Fruit fly (Drosophila melanogaster) whole organism, embryonic: Measurements from ENCODE around the gene Sbf.

Experiments used
- Adf1 ChIP-seq: fragments of 200-800 bp; sonication (Bioruptor generic); IDR thresholded peaks from 2 replicates; pipeline ENCODE4 v1.3.6; 2022; ENCODE audit warnings: missing biosample characterization, missing genetic modification characterization
- Atf-2 ChIP-seq: fragments of 200-800 bp; sonication (Bioruptor generic); optimal IDR thresholded peaks from 2 replicates; lab custom pipeline; 2016; ENCODE audit warnings: missing biosample characterization, missing genetic modification characterization
- BEAF-32 ChIP-seq: fragments of 200-800 bp; sonication (Bioruptor generic); optimal IDR thresholded peaks from 3 replicates; lab custom pipeline; 2017; ENCODE audit warnings: missing biosample characterization, missing genetic modification characterization, mild to moderate bottlenecking, moderate library complexity, missing genetic modification reagents
- Bteb2 ChIP-seq: fragments of 200-800 bp; sonication (Bioruptor generic); optimal IDR thresholded peaks from 2 replicates; lab custom pipeline; 2016; ENCODE audit warnings: missing biosample characterization, missing genetic modification characterization
- CG12071 ChIP-seq: fragments of 200-800 bp; sonication (Bioruptor generic); optimal IDR thresholded peaks from 3 replicates; lab custom pipeline; 2018; ENCODE audit warnings: missing biosample characterization, mild to moderate bottlenecking, missing genetic modification characterization
- CG13287 ChIP-seq: fragments of 200-800 bp; sonication (Bioruptor generic); IDR thresholded peaks from 2 replicates; pipeline ENCODE4 v1.3.6; 2022; ENCODE audit warnings: missing biosample characterization, missing genetic modification characterization; ENCODE audit not compliant: partially characterized antibody
- CG15269 ChIP-seq: fragments of 200-800 bp; sonication (Bioruptor generic); optimal IDR thresholded peaks from 2 replicates; lab custom pipeline; 2018; ENCODE audit warnings: missing biosample characterization, mild to moderate bottlenecking, missing genetic modification characterization, moderate library complexity
- CG1602 ChIP-seq: fragments of 200-800 bp; sonication (Bioruptor generic); optimal IDR thresholded peaks from 3 replicates; lab custom pipeline; 2016; ENCODE audit warnings: missing biosample characterization, missing genetic modification characterization
- CG17328 ChIP-seq: fragments of 200-800 bp; sonication (Bioruptor generic); IDR thresholded peaks from 2 replicates; pipeline ENCODE4 v1.3.6; 2022; ENCODE audit warnings: missing biosample characterization, missing genetic modification characterization
- CG17359 ChIP-seq: fragments of 200-800 bp; sonication (Bioruptor generic); optimal IDR thresholded peaks from 3 replicates; lab custom pipeline; 2018; ENCODE audit warnings: missing biosample characterization, mild to moderate bottlenecking, missing genetic modification characterization, moderate library complexity
- CG17829 ChIP-seq: fragments of 200-800 bp; optimal IDR thresholded peaks from 2 replicates; lab custom pipeline; 2019; ENCODE audit warnings: missing biosample characterization, mild to moderate bottlenecking, missing genetic modification characterization, moderate library complexity
- CG1832 ChIP-seq: fragments of 200-800 bp; sonication (Bioruptor generic); optimal IDR thresholded peaks from 2 replicates; lab custom pipeline; 2017; ENCODE audit warnings: missing biosample characterization, mild to moderate bottlenecking, missing genetic modification characterization, inconsistent platforms
- CG2678 ChIP-seq: fragments of 200-800 bp; sonication (Bioruptor generic); optimal IDR thresholded peaks from 3 replicates; lab custom pipeline; 2019; ENCODE audit warnings: missing biosample characterization, mild to moderate bottlenecking, missing genetic modification characterization, moderate library complexity
- CG33213 ChIP-seq: fragments of 200-800 bp; sonication (Bioruptor generic); optimal IDR thresholded peaks from 3 replicates; lab custom pipeline; 2016; ENCODE audit warnings: missing biosample characterization, missing genetic modification characterization
- CG3847 ChIP-seq: fragments of 200-800 bp; sonication (Bioruptor generic); IDR thresholded peaks from 2 replicates; pipeline ENCODE4 v1.3.6; 2022; ENCODE audit warnings: missing biosample characterization, missing genetic modification characterization
- CG4328 ChIP-seq: fragments of 200-800 bp; sonication (Bioruptor generic); optimal IDR thresholded peaks from 3 replicates; lab custom pipeline; 2017; ENCODE audit warnings: missing biosample characterization, missing genetic modification reagents, missing genetic modification characterization
- CG7556 ChIP-seq: fragments of 200-800 bp; sonication (Bioruptor generic); optimal IDR thresholded peaks from 2 replicates; lab custom pipeline; 2017; ENCODE audit warnings: missing biosample characterization, mild to moderate bottlenecking, missing genetic modification characterization
- CG7745 ChIP-seq: fragments of 200-800 bp; sonication (Bioruptor generic); optimal IDR thresholded peaks from 2 replicates; lab custom pipeline; 2018; ENCODE audit warnings: missing biosample characterization, mild to moderate bottlenecking, missing genetic modification characterization, moderate library complexity
- CG8290 ChIP-seq, 3 experiments: fragments of 200-800 bp; sonication (Bioruptor generic); optimal IDR thresholded peaks; 2 replicates each; lab custom pipeline; 2016 to 2019; ENCODE audit warnings: missing biosample characterization in 3 of 3, missing genetic modification characterization in 3 of 3, mild to moderate bottlenecking in 2 of 3, moderate library complexity in 1 of 3
- CG9876 ChIP-seq: fragments of 200-800 bp; sonication (Bioruptor generic); optimal IDR thresholded peaks from 2 replicates; lab custom pipeline; 2016; ENCODE audit warnings: missing biosample characterization, missing genetic modification characterization
- D19A ChIP-seq: fragments of 200-800 bp; optimal IDR thresholded peaks from 3 replicates; lab custom pipeline; 2019; ENCODE audit warnings: missing biosample characterization, mild to moderate bottlenecking, missing genetic modification characterization, moderate library complexity
- Deaf1 ChIP-seq: fragments of 200-800 bp; optimal IDR thresholded peaks from 3 replicates; lab custom pipeline; 2019; ENCODE audit warnings: missing biosample characterization, mild to moderate bottlenecking, missing genetic modification characterization, moderate library complexity
- Elba2 ChIP-seq: fragments of 200-800 bp; sonication (Bioruptor generic); optimal IDR thresholded peaks from 3 replicates; lab custom pipeline; 2016; ENCODE audit warnings: missing biosample characterization, missing genetic modification characterization
- Fer1 ChIP-seq: fragments of 200-800 bp; sonication (Bioruptor generic); optimal IDR thresholded peaks from 2 replicates; lab custom pipeline; 2017; ENCODE audit warnings: missing biosample characterization, mild to moderate bottlenecking, missing genetic modification characterization
- GATAe ChIP-seq: fragments of 200-800 bp; sonication (Bioruptor generic); conservative IDR thresholded peaks from 2 replicates; pipeline ENCODE4 v1.3.6; 2022; ENCODE audit warnings: missing biosample characterization, missing genetic modification characterization
- MTF-1 ChIP-seq: fragments of 200-800 bp; sonication (Bioruptor generic); optimal IDR thresholded peaks from 2 replicates; lab custom pipeline; 2018; ENCODE audit warnings: missing biosample characterization, mild to moderate bottlenecking, missing genetic modification characterization, borderline replicate concordance
- Med ChIP-seq: fragments of 200-800 bp; sonication (Bioruptor generic); peaks from one replicate; lab custom pipeline; 2016; ENCODE audit warnings: missing biosample characterization, missing genetic modification characterization, mild to moderate bottlenecking, inconsistent platforms, moderate library complexity
- Pdp1 ChIP-seq, 2 experiments: fragments of 200-800 bp; sonication (Bioruptor generic); optimal IDR thresholded peaks; 3 replicates each; lab custom pipeline; 2016; ENCODE audit warnings: missing biosample characterization in 2 of 2, missing genetic modification characterization in 2 of 2, mild to moderate bottlenecking in 1 of 2, moderate library complexity in 1 of 2
- ase ChIP-seq: fragments of 200-800 bp; sonication (Bioruptor generic); IDR thresholded peaks from 3 replicates; pipeline ENCODE4 v1.3.6; 2022; ENCODE audit warnings: missing biosample characterization, missing genetic modification characterization
- ato ChIP-seq: fragments of 200-800 bp; sonication (Bioruptor generic); IDR thresholded peaks from 2 replicates; pipeline ENCODE4 v1.3.6; 2022; ENCODE audit warnings: missing biosample characterization, missing genetic modification characterization; ENCODE audit not compliant: partially characterized antibody
- cwo ChIP-seq: fragments of 200-800 bp; sonication (Bioruptor generic); optimal IDR thresholded peaks from 3 replicates; lab custom pipeline; 2017; ENCODE audit warnings: missing biosample characterization, missing genetic modification characterization, mild to moderate bottlenecking, moderate library complexity, missing genetic modification reagents
- gce ChIP-seq: fragments of 200-800 bp; sonication (Bioruptor generic); IDR thresholded peaks from 3 replicates; pipeline ENCODE4 v1.3.6; 2022; ENCODE audit warnings: missing biosample characterization, missing genetic modification characterization
- gro ChIP-seq: fragments of 200-800 bp; sonication (Bioruptor generic); optimal IDR thresholded peaks from 2 replicates; lab custom pipeline; 2016; ENCODE audit warnings: missing biosample characterization, missing genetic modification characterization
- ken ChIP-seq: fragments of 200-800 bp; sonication (Bioruptor generic); IDR thresholded peaks from 3 replicates; pipeline ENCODE4 v1.3.6; 2022; ENCODE audit warnings: missing biosample characterization, missing genetic modification characterization
- mirr ChIP-seq: fragments of 200-800 bp; sonication (Bioruptor generic); optimal IDR thresholded peaks from 3 replicates; lab custom pipeline; 2018; ENCODE audit warnings: missing biosample characterization, mild to moderate bottlenecking, missing genetic modification characterization
- nerfin-1 ChIP-seq: fragments of 200-800 bp; sonication (Bioruptor generic); optimal IDR thresholded peaks from 3 replicates; lab custom pipeline; 2019; ENCODE audit warnings: missing biosample characterization, mild to moderate bottlenecking, missing genetic modification characterization, moderate library complexity
- onecut ChIP-seq: fragments of 200-800 bp; sonication (Bioruptor generic); IDR thresholded peaks from 2 replicates; pipeline ENCODE4 v1.3.6; 2022; ENCODE audit warnings: missing biosample characterization, missing genetic modification characterization
- pfk ChIP-seq: fragments of 200-800 bp; sonication (Bioruptor generic); optimal IDR thresholded peaks from 2 replicates; lab custom pipeline; 2018; ENCODE audit warnings: missing biosample characterization, mild to moderate bottlenecking, missing genetic modification characterization, moderate library complexity
- pros ChIP-seq: fragments of 200-800 bp; sonication (Bioruptor generic); optimal IDR thresholded peaks from 3 replicates; lab custom pipeline; 2019; ENCODE audit warnings: missing biosample characterization, mild to moderate bottlenecking, missing genetic modification characterization, moderate library complexity
- repo ChIP-seq: fragments of 200-800 bp; sonication (Bioruptor generic); optimal IDR thresholded peaks from 2 replicates; lab custom pipeline; 2016; ENCODE audit warnings: missing biosample characterization, missing genetic modification characterization
- row ChIP-seq: fragments of 200-800 bp; sonication (Bioruptor generic); IDR thresholded peaks from 3 replicates; pipeline ENCODE4 v1.3.6; 2022; ENCODE audit warnings: missing biosample characterization, missing genetic modification characterization
- run ChIP-seq: fragments of 200-800 bp; sonication (Bioruptor generic); optimal IDR thresholded peaks from 3 replicates; lab custom pipeline; 2018; ENCODE audit warnings: missing biosample characterization, mild to moderate bottlenecking, missing genetic modification characterization
- sisA ChIP-seq: fragments of 200-800 bp; sonication (Bioruptor generic); IDR thresholded peaks from 2 replicates; pipeline ENCODE4 v1.3.6; 2022; ENCODE audit warnings: missing biosample characterization, missing genetic modification characterization
- slou ChIP-seq: fragments of 200-800 bp; sonication (Bioruptor generic); optimal IDR thresholded peaks from 3 replicates; lab custom pipeline; 2016; ENCODE audit warnings: missing biosample characterization, missing genetic modification characterization
- tna ChIP-seq: fragments of 200-800 bp; sonication (Bioruptor generic); IDR thresholded peaks from 2 replicates; pipeline ENCODE4 v1.3.6; 2022; ENCODE audit warnings: missing biosample characterization, missing genetic modification characterization; ENCODE audit not compliant: partially characterized antibody
- wek ChIP-seq: fragments of 200-800 bp; sonication (Bioruptor generic); optimal IDR thresholded peaks from 3 replicates; lab custom pipeline; 2018; ENCODE audit warnings: missing biosample characterization, mild to moderate bottlenecking, missing genetic modification characterization, moderate library complexity

Sbf gene

dm6 chr3R:11762500-11762899 is 34.2 kb downstream of the Sbf start (continued):
- no peak for TF ChIP-seq row (GFP tag; lab: Robert Waterston, UW)
- TF ChIP-seq mirr (GFP tag; lab: Kevin White, UChicago): peak; percentile 41
- peak; percentile 15 for TF ChIP-seq MTF-1
- TF ChIP-seq CG17359 (tag; lab: Kevin White, UChicago): peak; percentile 35
- TF ChIP-seq slou (GFP tag; lab: Kevin White, UChicago): no peak
- peak; percentile 11 for TF ChIP-seq cwo (GFP tag; lab: Kevin White, UChicago)
- peak; percentile 11 for TF ChIP-seq Deaf1 (tag; lab: Kevin White, UChicago)
- TF ChIP-seq CG2678 (tag; lab: Kevin White, UChicago): peak; percentile 4
- no peak for TF ChIP-seq CG1602 (GFP tag; lab: Kevin White, UChicago)
- no peak for TF ChIP-seq GATAe (GFP tag; lab: Robert Waterston, UW)
- no peak for TF ChIP-seq CG33213 (GFP tag; lab: Kevin White, UChicago)
- peak in 1 of 2 experiments; percentile 71 for TF ChIP-seq Pdp1 (GFP tag; optimal IDR thresholded peaks at IDR 0.05; lab: Kevin White, UChicago)
- TF ChIP-seq CG12071 (GFP tag; lab: Kevin White, UChicago): peak; percentile 11
- TF ChIP-seq ken (GFP tag; lab: Robert Waterston, UW): no peak
- TF ChIP-seq ato (GFP tag; lab: Robert Waterston, UW): no peak

- TF ChIP-seq CG1832 (GFP tag; lab: Kevin White, UChicago) (peak; percentile 31), onecut (peak; percentile 40), D19A (tag; lab: Kevin White, UChicago) (peak; percentile 34), Med (GFP tag; lab: Kevin White, UChicago) (peak; percentile 16), pfk (peak; percentile 47), CG8290 (GFP tag; optimal IDR thresholded peaks at IDR 0.05; lab: Kevin White, UChicago) (no peak), CG8290 (tag; optimal IDR thresholded peaks at IDR 0.05; lab: Kevin White, UChicago) (peak in 1 of 2 experiments; percentile 22), nerfin-1 (tag; lab: Kevin White, UChicago) (no peak), Elba2 (GFP tag; lab: Kevin White, UChicago) (peak; percentile 77), gro (GFP tag; lab: Kevin White, UChicago) (no peak), wek (peak; percentile 41), BEAF-32 (GFP tag; lab: Kevin White, UChicago) (peak; percentile 26)
Observed at dm6 chr3R:11761718-11762117, 35.0 kb downstream of the Sbf start.

- TF ChIP-seq CG17328 (GFP tag; lab: Robert Waterston, UW): no peak
- no peak for TF ChIP-seq CG3847
- peak; percentile 100 for TF ChIP-seq CG15269 (tag; lab: Kevin White, UChicago)
- no peak for TF ChIP-seq GATAe (GFP tag; lab: Robert Waterston, UW)
- no peak for TF ChIP-seq ase (GFP tag; lab: Robert Waterston, UW)
- TF ChIP-seq CG13287 (GFP tag; lab: Robert Waterston, UW): no peak
- peak; percentile 100 for TF ChIP-seq CG7556 (GFP tag; lab: Kevin White, UChicago)
- no peak for TF ChIP-seq sisA
- TF ChIP-seq Fer1 (GFP tag; lab: Kevin White, UChicago): peak; percentile 100
- TF ChIP-seq tna (GFP tag; lab: Robert Waterston, UW): no peak
- TF ChIP-seq run (tag; lab: Kevin White, UChicago): peak; percentile 99
- no peak for TF ChIP-seq gce (GFP tag; lab: Robert Waterston, UW)
- peak; percentile 100 for TF ChIP-seq Bteb2 (GFP tag; lab: Kevin White, UChicago)
- peak; percentile 100 for TF ChIP-seq repo
- peak; percentile 96 for TF ChIP-seq pros
- peak; percentile 100 for TF ChIP-seq Atf-2
- TF ChIP-seq CG17829 (tag; lab: Kevin White, UChicago): peak; percentile 100
- TF ChIP-seq CG4328 (GFP tag; lab: Kevin White, UChicago): peak; percentile 100
- peak; percentile 100 for TF ChIP-seq CG9876 (GFP tag; lab: Kevin White, UChicago)
- no peak for TF ChIP-seq Adf1 (GFP tag; lab: Robert Waterston, UW)
- peak; percentile 96 for TF ChIP-seq CG7745 (tag; lab: Kevin White, UChicago)
Observed at dm6 chr3R:11760669-11761387, 35.9 kb downstream of the Sbf start.
